Worm (Caenorhabditis elegans): Measurements from ENCODE around the gene cyp-33C12.

The cyp-33C12 gene

DNA sequence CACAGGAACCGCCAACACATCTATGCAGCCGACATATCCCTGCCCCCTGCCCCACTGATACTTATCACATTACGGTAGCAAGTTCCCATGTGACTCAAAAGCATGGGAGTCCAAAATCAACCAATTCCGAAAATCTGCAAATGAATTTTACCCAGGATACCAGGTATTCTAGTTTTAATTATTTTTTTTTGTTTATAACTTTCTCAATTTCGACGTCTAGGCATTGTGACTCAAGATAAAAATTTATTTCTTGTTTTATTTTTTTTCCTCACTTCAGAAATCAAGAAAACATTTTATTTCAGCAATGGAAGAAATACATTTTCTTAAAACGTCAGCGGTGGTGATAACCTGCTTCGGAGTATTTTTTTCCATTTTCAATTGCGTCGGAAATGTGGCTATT lies 52.7 kb downstream of the cyp-33C12 start, which contains the start of gene srbc-24:
srbc-24 (plus strand) TSS at position 301 of the 400 bp plus-strand sequence.
- no peak for TF ChIP-seq nhr-2 (tag; optimal IDR thresholded peaks at IDR 0.05)
- no peak for TF ChIP-seq unc-39 (tag; optimal IDR thresholded peaks at IDR 0.05)
- no peak for TF ChIP-seq snpc-4 (tag; optimal IDR thresholded peaks at IDR 0.05)

Data from whole organism, mixed stage, embryonic.